Worm (Caenorhabditis elegans): ENCODE measurements around the gene F48G7.7.

F48G7.7 gene

ce11 chrV:654402-654801, 28.2 kb upstream of the F48G7.7 start, which contains the start of gene srj-6:
Gene srj-6 (minus strand): TSS chrV:654502.
- TF ChIP-seq hmg-4 (GFP tag; optimal IDR thresholded peaks at IDR 0.05) (no peak), pes-1 (GFP tag; IDR thresholded peaks at IDR 0.05) (no peak), aly-1 (tag; optimal IDR thresholded peaks at IDR 0.05) (no peak), ceh-36 (tag; optimal IDR thresholded peaks at IDR 0.05) (no peak)

DNA sequence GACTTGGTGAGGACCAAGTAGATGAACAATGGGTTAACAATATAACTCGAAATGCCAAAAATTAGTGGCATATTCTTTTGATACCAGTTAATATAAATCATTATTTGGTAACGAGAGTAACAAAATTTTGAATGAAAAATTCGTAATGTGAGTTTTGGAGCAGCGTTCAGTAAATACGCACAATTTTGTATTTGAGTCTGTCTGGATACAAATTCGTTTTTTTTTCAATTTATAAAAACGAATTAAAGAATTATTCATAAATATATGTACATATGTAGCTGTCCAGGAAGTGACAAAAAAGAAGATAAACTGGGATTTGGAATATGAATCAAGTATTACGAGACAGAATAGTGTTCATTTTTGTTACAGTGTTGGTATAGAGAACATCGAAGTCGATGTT, 26.7 kb upstream of the F48G7.7 start, which contains the start of gene srj-5:
TSS of gene srj-5 (minus strand) at position 101 of the 400 bp plus-strand sequence.
- no peak for TF ChIP-seq tbx-37 (GFP tag; conservative IDR thresholded peaks at IDR 0.05)
- no peak for TF ChIP-seq tra-4 (tag; optimal IDR thresholded peaks at IDR 0.05)

DNA sequence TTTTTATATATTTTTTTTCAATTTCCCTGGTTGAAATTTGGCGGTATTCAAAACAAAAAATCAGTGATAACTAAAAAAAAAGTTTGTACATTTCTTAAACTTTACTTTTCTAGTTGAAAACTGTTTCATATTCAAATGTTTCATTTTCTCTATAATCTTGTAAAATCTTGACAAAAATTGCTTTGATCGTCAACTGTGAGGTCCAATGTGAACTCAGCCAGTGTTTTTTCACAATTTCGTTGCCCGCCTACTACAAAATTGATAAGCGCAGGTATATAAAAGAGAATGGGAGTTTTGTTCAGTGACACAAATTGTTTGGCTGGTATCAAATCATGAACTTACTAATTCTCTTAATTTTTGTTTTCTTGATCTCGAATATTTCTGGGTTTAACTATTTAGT, 20.7 kb upstream of the F48G7.7 start, which contains the start of gene ugt-42:
TSS of gene ugt-42 (plus strand) at position 301 of the 400 bp plus-strand sequence.
- no peak for TF ChIP-seq B0310.2 (tag; optimal IDR thresholded peaks at IDR 0.05)

- TF ChIP-seq tra-4 (tag; optimal IDR thresholded peaks at IDR 0.05) (no peak), F13C5.2 (tag; optimal IDR thresholded peaks at IDR 0.05) (no peak), ceh-13 (GFP tag; optimal IDR thresholded peaks at IDR 0.05) (no peak), hmg-4 (GFP tag; optimal IDR thresholded peaks at IDR 0.05) (no peak), ets-7 (tag; optimal IDR thresholded peaks at IDR 0.05) (no peak)
Measured at ce11 chrV:646129-646528, 19.9 kb upstream of the F48G7.7 start, which contains the start of gene F48G7.12. Gene F48G7.12 (minus strand): TSS chrV:646229.

- TF ChIP-seq F13C5.2 (tag; optimal IDR thresholded peaks at IDR 0.05) (no peak), ceh-13 (GFP tag; optimal IDR thresholded peaks at IDR 0.05) (no peak), sea-1 (GFP tag; conservative IDR thresholded peaks at IDR 0.05) (no peak), pes-1 (GFP tag; IDR thresholded peaks at IDR 0.05) (no peak), tbx-37 (GFP tag; conservative IDR thresholded peaks at IDR 0.05) (no peak), ceh-36 (tag; optimal IDR thresholded peaks at IDR 0.05) (no peak)
Measured at ce11 chrV:642750-643149, 16.5 kb upstream of the F48G7.7 start, which contains the start of gene nhr-190. Gene nhr-190 (minus strand): TSS chrV:642924.

ce11 chrV:638328-638727, 12.1 kb upstream of the F48G7.7 start, which contains the start of gene srj-37:
Gene srj-37 (plus strand): TSS chrV:638628.
- no peak for TF ChIP-seq ceh-36 (tag; optimal IDR thresholded peaks at IDR 0.05)
- TF ChIP-seq ets-7 (tag; optimal IDR thresholded peaks at IDR 0.05) = no peak
- no peak for TF ChIP-seq tra-4 (tag; optimal IDR thresholded peaks at IDR 0.05)
- no peak for TF ChIP-seq ceh-13 (GFP tag; optimal IDR thresholded peaks at IDR 0.05)
- TF ChIP-seq flt-1 (GFP tag; IDR thresholded peaks at IDR 0.05) = no peak
- no peak for TF ChIP-seq B0310.2 (tag; optimal IDR thresholded peaks at IDR 0.05)
- no peak for TF ChIP-seq sea-1 (GFP tag; conservative IDR thresholded peaks at IDR 0.05)
- no peak for TF ChIP-seq F13C5.2 (tag; optimal IDR thresholded peaks at IDR 0.05)
- TF ChIP-seq hmbx-1 (tag; optimal IDR thresholded peaks at IDR 0.05) = no peak
- TF ChIP-seq hnd-1 (tag; optimal IDR thresholded peaks at IDR 0.05) = no peak
- TF ChIP-seq pes-1 (GFP tag; IDR thresholded peaks at IDR 0.05) = no peak
- no peak for TF ChIP-seq tbx-11 (GFP tag; IDR thresholded peaks at IDR 0.05)
- no peak for TF ChIP-seq ama-1 (optimal IDR thresholded peaks at IDR 0.05)
- TF ChIP-seq tbx-37 (GFP tag; conservative IDR thresholded peaks at IDR 0.05) = no peak
- no peak for TF ChIP-seq scrt-1 (GFP tag; IDR thresholded peaks at IDR 0.05)

DNA sequence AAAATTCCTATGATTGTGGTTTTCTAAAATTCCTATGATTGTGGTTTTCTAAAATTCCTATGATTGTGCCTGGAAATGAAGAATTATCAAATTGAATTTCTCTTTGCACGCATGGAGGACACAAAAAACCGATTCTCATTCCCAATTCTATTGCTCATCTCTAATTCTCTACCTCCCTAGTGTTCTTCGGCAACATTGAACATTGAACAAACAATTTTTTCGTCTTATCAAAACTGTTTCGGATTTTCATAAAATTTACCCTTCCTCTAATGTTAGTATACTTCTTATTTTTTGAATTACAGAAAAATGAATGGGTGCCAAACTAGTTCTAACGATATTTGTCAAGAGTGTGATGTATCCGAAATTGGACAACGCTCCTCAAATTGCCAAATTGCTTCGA, 10.1 kb upstream of the F48G7.7 start, which contains the start of gene pals-31:
TSS of gene pals-31 (plus strand) at position 301 of the 400 bp plus-strand sequence.
- TF ChIP-seq tbx-11 (GFP tag; IDR thresholded peaks at IDR 0.05) (no peak), tra-4 (tag; optimal IDR thresholded peaks at IDR 0.05) (no peak), hnd-1 (tag; optimal IDR thresholded peaks at IDR 0.05) (no peak), scrt-1 (GFP tag; IDR thresholded peaks at IDR 0.05) (no peak), aly-1 (tag; optimal IDR thresholded peaks at IDR 0.05) (no peak), ceh-13 (GFP tag; optimal IDR thresholded peaks at IDR 0.05) (no peak), ceh-36 (tag; optimal IDR thresholded peaks at IDR 0.05) (no peak), F13C5.2 (tag; optimal IDR thresholded peaks at IDR 0.05) (no peak), hmg-4 (GFP tag; optimal IDR thresholded peaks at IDR 0.05) (no peak), ama-1 (optimal IDR thresholded peaks at IDR 0.05) (no peak), hmbx-1 (tag; optimal IDR thresholded peaks at IDR 0.05) (no peak), B0310.2 (tag; optimal IDR thresholded peaks at IDR 0.05) (no peak), flt-1 (GFP tag; IDR thresholded peaks at IDR 0.05) (no peak), sea-1 (GFP tag; conservative IDR thresholded peaks at IDR 0.05) (no peak), ets-7 (tag; optimal IDR thresholded peaks at IDR 0.05) (no peak), tbx-37 (GFP tag; conservative IDR thresholded peaks at IDR 0.05) (no peak), pes-1 (GFP tag; IDR thresholded peaks at IDR 0.05) (no peak)

ce11 chrV:635630-636029, 9.4 kb upstream of the F48G7.7 start:
- TF ChIP-seq scrt-1 (GFP tag; IDR thresholded peaks at IDR 0.05) (no peak), hmg-4 (GFP tag; optimal IDR thresholded peaks at IDR 0.05) (no peak), flt-1 (GFP tag; IDR thresholded peaks at IDR 0.05) (no peak), ets-7 (tag; optimal IDR thresholded peaks at IDR 0.05) (no peak), hmbx-1 (tag; optimal IDR thresholded peaks at IDR 0.05) (no peak), ama-1 (optimal IDR thresholded peaks at IDR 0.05) (no peak), F13C5.2 (tag; optimal IDR thresholded peaks at IDR 0.05) (no peak), hnd-1 (tag; optimal IDR thresholded peaks at IDR 0.05) (no peak), tbx-11 (GFP tag; IDR thresholded peaks at IDR 0.05) (no peak), ceh-13 (GFP tag; optimal IDR thresholded peaks at IDR 0.05) (no peak), sea-1 (GFP tag; conservative IDR thresholded peaks at IDR 0.05) (no peak), pes-1 (GFP tag; IDR thresholded peaks at IDR 0.05) (no peak), aly-1 (tag; optimal IDR thresholded peaks at IDR 0.05) (no peak), tbx-37 (GFP tag; conservative IDR thresholded peaks at IDR 0.05) (no peak), tra-4 (tag; optimal IDR thresholded peaks at IDR 0.05) (no peak), B0310.2 (tag; optimal IDR thresholded peaks at IDR 0.05) (no peak), ceh-36 (tag; optimal IDR thresholded peaks at IDR 0.05) (no peak)

Measured in whole organism, early embryonic.